Worm (Caenorhabditis elegans): ENCODE data around the gene F28A12.3.

- no peak for TF ChIP-seq eor-1 (tag; optimal IDR thresholded peaks at IDR 0.05)
- TF ChIP-seq nhr-28 (tag; optimal IDR thresholded peaks at IDR 0.05) = no peak
- TF ChIP-seq unc-62 (GFP tag; optimal IDR thresholded peaks at IDR 0.05) = peak; percentile 65
- TF ChIP-seq aly-2 (tag; optimal IDR thresholded peaks at IDR 0.05) = no peak
- TF ChIP-seq egl-27 (tag; optimal IDR thresholded peaks at IDR 0.05) = no peak
- TF ChIP-seq nhr-25 (tag; optimal IDR thresholded peaks at IDR 0.05) = peak; percentile 84
- no peak for TF ChIP-seq nhr-237 (tag; optimal IDR thresholded peaks at IDR 0.05)
- no peak for TF ChIP-seq ama-1 (optimal IDR thresholded peaks at IDR 0.05)
- TF ChIP-seq unc-39 (tag; optimal IDR thresholded peaks at IDR 0.05) = no peak
- peak; percentile 67 for TF ChIP-seq elt-1 (tag; optimal IDR thresholded peaks at IDR 0.05)
- TF ChIP-seq nhr-43 (tag; optimal IDR thresholded peaks at IDR 0.05; ENCODE audit: poor library complexity, severe bottlenecking) = no peak
Measured at ce11 chrV:8652177-8652576, 11.0 kb upstream of the F28A12.3 start.

Measured in whole organism, L3 larva.